Worm (Caenorhabditis elegans): ENCODE data around the gene tba-9.

DNA sequence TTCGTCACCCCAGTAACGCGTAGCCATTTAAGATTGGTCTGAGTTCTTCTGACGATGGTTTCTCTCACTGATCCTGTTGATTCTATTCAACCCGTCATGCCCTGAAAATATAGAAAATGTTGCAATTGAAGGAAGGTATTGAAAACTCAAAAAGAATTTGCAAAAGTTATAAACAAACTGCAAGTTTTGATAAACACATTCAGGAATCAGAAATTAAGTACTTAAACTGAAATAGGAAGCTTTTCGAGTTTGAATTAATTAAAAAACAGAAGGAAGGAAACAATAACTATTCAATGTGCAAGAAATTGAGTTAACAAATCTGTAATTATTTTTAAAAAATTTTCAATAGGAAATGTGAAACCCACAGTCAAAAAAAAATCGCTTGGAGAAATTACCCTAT lies 32.3 kb upstream of the tba-9 start, which contains the start of gene rgl-1:
- TF ChIP-seq W03F9.2 (tag; optimal IDR thresholded peaks at IDR 0.05) (no peak), him-1 (tag; optimal IDR thresholded peaks at IDR 0.05) (no peak), dao-5 (tag; optimal IDR thresholded peaks at IDR 0.05) (no peak)
